Worm (Caenorhabditis elegans): ENCODE measurements around the gene F13C5.5.

ce11 chrX:572601-573000 is 35.7 kb downstream of the F13C5.5 start, which contains the start of gene mrp-2:
- TF ChIP-seq lsy-2 (tag; optimal IDR thresholded peaks at IDR 0.05), result no peak
- no peak for TF ChIP-seq pha-4 (tag; optimal IDR thresholded peaks at IDR 0.05)
- no peak for TF ChIP-seq nhr-28 (tag; optimal IDR thresholded peaks at IDR 0.05)
- TF ChIP-seq elt-3 (tag; optimal IDR thresholded peaks at IDR 0.05), result no peak
- TF ChIP-seq nhr-76 (tag; optimal IDR thresholded peaks at IDR 0.05), result no peak
- no peak for TF ChIP-seq nhr-237 (tag; optimal IDR thresholded peaks at IDR 0.05)
- no peak for TF ChIP-seq sem-2 (GFP tag; optimal IDR thresholded peaks at IDR 0.05)
- no peak for TF ChIP-seq cnd-1 (tag; optimal IDR thresholded peaks at IDR 0.05)
- TF ChIP-seq unc-39 (tag; optimal IDR thresholded peaks at IDR 0.05), result no peak
- no peak for TF ChIP-seq ztf-11 (tag; optimal IDR thresholded peaks at IDR 0.05)
- no peak for TF ChIP-seq mls-2 (tag; optimal IDR thresholded peaks at IDR 0.05)
- TF ChIP-seq nhr-12 (tag; optimal IDR thresholded peaks at IDR 0.05), result no peak

All from whole organism, mixed stage, embryonic.